Worm (Caenorhabditis elegans) whole organism, L4/young adult: ENCODE data around the gene mks-5.

Source experiments
- W03F9.2 ChIP-seq: fragments of 150-350 bp; optimal IDR thresholded peaks from 2 replicates; lab custom pipeline; 2014; ENCODE audit warnings: missing biosample characterization, missing genetic modification characterization
- dao-5 ChIP-seq: sonication (generic microtip); optimal IDR thresholded peaks from 2 replicates; lab custom pipeline; 2016; ENCODE audit warnings: missing genotype, missing genetic modification characterization, moderate library complexity, missing compliant biosample characterization
- him-1 ChIP-seq: sonication (generic microtip); optimal IDR thresholded peaks from 2 replicates; lab custom pipeline; 2016; ENCODE audit warnings: missing genotype, missing genetic modification reagents, missing genetic modification characterization, missing compliant biosample characterization

- TF ChIP-seq him-1 (no peak), W03F9.2 (tag; lab: Kevin White, UChicago) (no peak), dao-5 (no peak)
Measured at ce11 chrII:10766773-10767172, 46.7 kb downstream of the mks-5 start.
